Fruit fly (Drosophila melanogaster) whole organism, embryonic: Measurements from ENCODE around the gene CG33191.

ENCODE experiments used
- Atf3 ChIP-seq: fragments of 200-800 bp; sonication (Bioruptor generic); optimal IDR thresholded peaks from 3 replicates; lab custom pipeline; 2016; ENCODE audit warnings: missing biosample characterization, missing genetic modification characterization
- CG10209 ChIP-seq: fragments of 200-800 bp; sonication (Bioruptor generic); optimal IDR thresholded peaks from 3 replicates; lab custom pipeline; 2017; ENCODE audit warnings: missing biosample characterization, mild to moderate bottlenecking, missing genetic modification characterization, missing genetic modification reagents
- CG10543 ChIP-seq: fragments of 200-800 bp; sonication (Bioruptor generic); optimal IDR thresholded peaks from 3 replicates; lab custom pipeline; 2017; ENCODE audit warnings: missing biosample characterization, mild to moderate bottlenecking, missing genetic modification characterization, moderate library complexity
- CG10959 ChIP-seq: fragments of 200-800 bp; sonication (Bioruptor generic); IDR thresholded peaks from 2 replicates; pipeline ENCODE4 v1.3.6; 2022; ENCODE audit warnings: missing biosample characterization, missing genetic modification characterization
- CG11085 ChIP-seq: fragments of 200-800 bp; sonication (Bioruptor generic); IDR thresholded peaks from 2 replicates; pipeline ENCODE4 v1.3.6; 2022; ENCODE audit warnings: missing biosample characterization, missing genetic modification characterization
- CG11093 ChIP-seq: fragments of 200-800 bp; sonication (Bioruptor generic); IDR thresholded peaks from 3 replicates; pipeline ENCODE4 v1.3.6; 2022; ENCODE audit warnings: missing biosample characterization, missing genetic modification characterization
- CG11247 ChIP-seq: fragments of 200-800 bp; sonication (Bioruptor generic); IDR thresholded peaks from 2 replicates; pipeline ENCODE4 v1.3.6; 2022; ENCODE audit warnings: missing biosample characterization, missing genetic modification characterization
- CG11456 ChIP-seq: fragments of 200-800 bp; sonication (Bioruptor generic); IDR thresholded peaks from 3 replicates; pipeline ENCODE4 v1.3.6; 2022; ENCODE audit warnings: missing biosample characterization, missing genetic modification characterization
- CG11695 ChIP-seq: fragments of 200-800 bp; sonication (Bioruptor generic); IDR thresholded peaks from 3 replicates; pipeline ENCODE4 v1.3.6; 2022; ENCODE audit warnings: missing biosample characterization, missing genetic modification characterization
- CG12391 ChIP-seq: fragments of 200-800 bp; sonication (Bioruptor generic); optimal IDR thresholded peaks from 3 replicates; lab custom pipeline; 2018; ENCODE audit warnings: missing biosample characterization, mild to moderate bottlenecking, missing genetic modification characterization, moderate library complexity
- CG13296 ChIP-seq: fragments of 200-800 bp; sonication (Bioruptor generic); optimal IDR thresholded peaks from 3 replicates; lab custom pipeline; 2018; ENCODE audit warnings: missing biosample characterization, mild to moderate bottlenecking, missing genetic modification characterization
- CG14050 ChIP-seq: fragments of 200-800 bp; sonication (Bioruptor generic); IDR thresholded peaks from 3 replicates; pipeline ENCODE4 v1.3.6; 2022; ENCODE audit warnings: missing biosample characterization, missing genetic modification characterization
- CG17612 ChIP-seq: fragments of 200-800 bp; sonication (Bioruptor generic); IDR thresholded peaks from 2 replicates; pipeline ENCODE4 v1.3.6; 2022; ENCODE audit warnings: missing biosample characterization, missing genetic modification characterization
- CG2199 ChIP-seq: fragments of 200-800 bp; sonication (Bioruptor generic); IDR thresholded peaks from 3 replicates; pipeline ENCODE4 v1.3.6; 2022; ENCODE audit warnings: missing biosample characterization, missing genetic modification characterization
- CG32532 ChIP-seq: fragments of 200-800 bp; sonication (Bioruptor generic); IDR thresholded peaks from 2 replicates; pipeline ENCODE4 v1.3.6; 2022; ENCODE audit warnings: missing biosample characterization, missing genetic modification characterization
- CG4360 ChIP-seq: fragments of 200-800 bp; sonication (Bioruptor generic); IDR thresholded peaks from 2 replicates; pipeline ENCODE4 v1.3.6; 2022; ENCODE audit warnings: missing biosample characterization, missing genetic modification characterization
- CG8765 ChIP-seq: fragments of 200-800 bp; sonication (Bioruptor generic); IDR thresholded peaks from 2 replicates; pipeline ENCODE4 v1.3.6; 2022; ENCODE audit warnings: missing biosample characterization, missing genetic modification characterization
- CG9609 ChIP-seq: fragments of 200-800 bp; sonication (Bioruptor generic); optimal IDR thresholded peaks from 3 replicates; lab custom pipeline; 2016; ENCODE audit warnings: missing biosample characterization, missing genetic modification characterization
- D19B ChIP-seq: fragments of 200-800 bp; sonication (Bioruptor generic); optimal IDR thresholded peaks from 2 replicates; lab custom pipeline; 2017; ENCODE audit warnings: missing biosample characterization, mild to moderate bottlenecking, missing genetic modification characterization
- Deaf1 ChIP-seq: fragments of 200-800 bp; optimal IDR thresholded peaks from 3 replicates; lab custom pipeline; 2019; ENCODE audit warnings: missing biosample characterization, mild to moderate bottlenecking, missing genetic modification characterization, moderate library complexity
- Fer2 ChIP-seq: fragments of 200-800 bp; sonication (Bioruptor generic); optimal IDR thresholded peaks from 2 replicates; lab custom pipeline; 2018; ENCODE audit warnings: missing biosample characterization, mild to moderate bottlenecking, missing genetic modification characterization, moderate library complexity
- GATAe ChIP-seq: fragments of 200-800 bp; sonication (Bioruptor generic); conservative IDR thresholded peaks from 2 replicates; pipeline ENCODE4 v1.3.6; 2022; ENCODE audit warnings: missing biosample characterization, missing genetic modification characterization
- HHEX ChIP-seq: fragments of 200-800 bp; sonication (Bioruptor generic); optimal IDR thresholded peaks from 3 replicates; lab custom pipeline; 2017; ENCODE audit warnings: missing biosample characterization, mild to moderate bottlenecking, missing genetic modification characterization, missing genetic modification reagents
- HLHmδ ChIP-seq: fragments of 200-800 bp; sonication (Bioruptor generic); optimal IDR thresholded peaks from 2 replicates; lab custom pipeline; 2018; ENCODE audit warnings: missing biosample characterization, mild to moderate bottlenecking, missing genetic modification characterization, moderate library complexity
- Kr ChIP-seq: fragments of 200-800 bp; sonication (Bioruptor generic); optimal IDR thresholded peaks from 2 replicates; lab custom pipeline; 2017; ENCODE audit warnings: missing biosample characterization, mild to moderate bottlenecking, missing genetic modification characterization
- MESR4 ChIP-seq: fragments of 200-800 bp; sonication (Bioruptor generic); optimal IDR thresholded peaks from 2 replicates; lab custom pipeline; 2018; ENCODE audit warnings: missing biosample characterization, mild to moderate bottlenecking, missing genetic modification characterization, moderate library complexity
- NK7.1 ChIP-seq: fragments of 200-800 bp; sonication (Bioruptor generic); optimal IDR thresholded peaks from 3 replicates; lab custom pipeline; 2016; ENCODE audit warnings: missing biosample characterization, missing genetic modification characterization
- Neu2 ChIP-seq: fragments of 200-800 bp; sonication (Bioruptor generic); optimal IDR thresholded peaks from 3 replicates; lab custom pipeline; 2016; ENCODE audit warnings: missing biosample characterization, missing genetic modification characterization, borderline replicate concordance
- NfI ChIP-seq: fragments of 200-800 bp; sonication (Bioruptor generic); optimal IDR thresholded peaks from 3 replicates; lab custom pipeline; 2018; ENCODE audit warnings: missing biosample characterization, mild to moderate bottlenecking, missing genetic modification characterization, moderate library complexity
- Rfx ChIP-seq: fragments of 200-800 bp; sonication (Bioruptor generic); IDR thresholded peaks from 2 replicates; pipeline ENCODE4 v1.3.6; 2022; ENCODE audit warnings: missing biosample characterization, missing genetic modification characterization
- Spps ChIP-seq: fragments of 200-800 bp; sonication (Bioruptor generic); optimal IDR thresholded peaks from 2 replicates; lab custom pipeline; 2018; ENCODE audit warnings: missing biosample characterization, mild to moderate bottlenecking, missing genetic modification characterization
- abd-A ChIP-seq: fragments of 200-800 bp; sonication (Bioruptor generic); optimal IDR thresholded peaks from 3 replicates; lab custom pipeline; 2019; ENCODE audit warnings: missing biosample characterization, mild to moderate bottlenecking, missing genetic modification characterization, moderate library complexity
- bigmax ChIP-seq: fragments of 200-800 bp; sonication (Bioruptor generic); optimal IDR thresholded peaks from 2 replicates; lab custom pipeline; 2018; ENCODE audit warnings: missing biosample characterization, mild to moderate bottlenecking, missing genetic modification characterization
- chinmo ChIP-seq: fragments of 200-800 bp; sonication (Bioruptor generic); IDR thresholded peaks from 4 replicates; pipeline ENCODE4 v1.3.6; 2022; ENCODE audit warnings: missing biosample characterization, missing genetic modification characterization; ENCODE audit not compliant: partially characterized antibody
- ci ChIP-seq: fragments of 200-800 bp; sonication (Bioruptor generic); IDR thresholded peaks from 3 replicates; pipeline ENCODE4 v1.3.6; 2022; ENCODE audit warnings: missing biosample characterization, missing genetic modification characterization
- cwo ChIP-seq: fragments of 200-800 bp; sonication (Bioruptor generic); optimal IDR thresholded peaks from 3 replicates; lab custom pipeline; 2017; ENCODE audit warnings: missing biosample characterization, missing genetic modification characterization, mild to moderate bottlenecking, moderate library complexity, missing genetic modification reagents
- disco-r ChIP-seq: fragments of 200-800 bp; sonication (Bioruptor generic); optimal IDR thresholded peaks from 2 replicates; lab custom pipeline; 2016; ENCODE audit warnings: missing biosample characterization, missing genetic modification characterization
- gce ChIP-seq: fragments of 200-800 bp; sonication (Bioruptor generic); IDR thresholded peaks from 3 replicates; pipeline ENCODE4 v1.3.6; 2022; ENCODE audit warnings: missing biosample characterization, missing genetic modification characterization
- grau ChIP-seq: fragments of 200-800 bp; optimal IDR thresholded peaks from 3 replicates; lab custom pipeline; 2019; ENCODE audit warnings: missing biosample characterization, mild to moderate bottlenecking, missing genetic modification characterization, moderate library complexity
- gro ChIP-seq: fragments of 200-800 bp; sonication (Bioruptor generic); optimal IDR thresholded peaks from 2 replicates; lab custom pipeline; 2016; ENCODE audit warnings: missing biosample characterization, missing genetic modification characterization
- hb ChIP-seq: fragments of 200-800 bp; sonication (Bioruptor generic); IDR thresholded peaks from 3 replicates; pipeline ENCODE4 v1.3.6; 2022; ENCODE audit warnings: missing biosample characterization, missing genetic modification characterization; ENCODE audit not compliant: partially characterized antibody
- hbn ChIP-seq: fragments of 200-800 bp; sonication (Bioruptor generic); IDR thresholded peaks from 2 replicates; pipeline ENCODE4 v1.3.6; 2022; ENCODE audit warnings: missing biosample characterization, missing genetic modification characterization; ENCODE audit not compliant: partially characterized antibody
- jigr1 ChIP-seq: fragments of 200-800 bp; sonication (Bioruptor generic); IDR thresholded peaks from 3 replicates; pipeline ENCODE4 v1.3.6; 2022; ENCODE audit warnings: missing biosample characterization, missing genetic modification characterization
- knrl ChIP-seq: fragments of 200-800 bp; sonication (Bioruptor generic); IDR thresholded peaks from 3 replicates; pipeline ENCODE4 v1.3.6; 2022; ENCODE audit warnings: missing biosample characterization, missing genetic modification characterization; ENCODE audit not compliant: partially characterized antibody
- mirr ChIP-seq: fragments of 200-800 bp; sonication (Bioruptor generic); optimal IDR thresholded peaks from 3 replicates; lab custom pipeline; 2018; ENCODE audit warnings: missing biosample characterization, mild to moderate bottlenecking, missing genetic modification characterization
- oc ChIP-seq: fragments of 200-800 bp; sonication (Bioruptor generic); optimal IDR thresholded peaks from 2 replicates; lab custom pipeline; 2018; ENCODE audit warnings: missing biosample characterization, mild to moderate bottlenecking, missing genetic modification characterization, moderate library complexity
- onecut ChIP-seq: fragments of 200-800 bp; sonication (Bioruptor generic); IDR thresholded peaks from 2 replicates; pipeline ENCODE4 v1.3.6; 2022; ENCODE audit warnings: missing biosample characterization, missing genetic modification characterization
- ranshi ChIP-seq: fragments of 200-800 bp; sonication (Bioruptor generic); IDR thresholded peaks from 2 replicates; pipeline ENCODE4 v1.3.6; 2022; ENCODE audit warnings: missing biosample characterization, missing genetic modification characterization
- salm ChIP-seq: fragments of 200-800 bp; sonication (Bioruptor generic); optimal IDR thresholded peaks from 2 replicates; lab custom pipeline; 2018; ENCODE audit warnings: missing biosample characterization, mild to moderate bottlenecking, missing genetic modification characterization
- sd ChIP-seq: fragments of 200-800 bp; sonication (Bioruptor generic); optimal IDR thresholded peaks from 3 replicates; lab custom pipeline; 2018; ENCODE audit warnings: missing biosample characterization, mild to moderate bottlenecking, missing genetic modification characterization, moderate library complexity
- sqz ChIP-seq: fragments of 200-800 bp; sonication (Bioruptor generic); optimal IDR thresholded peaks from 3 replicates; lab custom pipeline; 2018; ENCODE audit warnings: missing biosample characterization, mild to moderate bottlenecking, missing genetic modification characterization
- zen2 ChIP-seq: fragments of 200-800 bp; sonication (Bioruptor generic); IDR thresholded peaks from 3 replicates; pipeline ENCODE4 v1.3.6; 2022; ENCODE audit warnings: missing biosample characterization, missing genetic modification characterization; ENCODE audit not compliant: partially characterized antibody

The CG33191 gene

dm6 chr3R:8798332-8798731, 18.6 kb upstream of the CG33191 start (continued):
- no peak for TF ChIP-seq HLHmδ
- TF ChIP-seq ranshi (GFP tag; lab: Robert Waterston, UW) = no peak
- no peak for TF ChIP-seq D19B (GFP tag; lab: Kevin White, UChicago)
- no peak for TF ChIP-seq Spps (tag; lab: Kevin White, UChicago)
- TF ChIP-seq knrl (GFP tag; lab: Robert Waterston, UW) = no peak
- no peak for TF ChIP-seq CG8765 (GFP tag; lab: Robert Waterston, UW)
- TF ChIP-seq CG11085 (GFP tag; lab: Robert Waterston, UW) = no peak
- no peak for TF ChIP-seq CG12391 (tag; lab: Kevin White, UChicago)
- 0 out of 4 replicates have a peak, but pooled peaks have one; percentile 11 for TF ChIP-seq chinmo (GFP tag; lab: Robert Waterston, UW)
- no peak for TF ChIP-seq CG11247
- TF ChIP-seq sd (tag; lab: Kevin White, UChicago) = peak; percentile 68
- TF ChIP-seq hb (GFP tag; lab: Robert Waterston, UW) = no peak
- TF ChIP-seq bigmax (GFP tag; lab: Kevin White, UChicago) = no peak
- no peak for TF ChIP-seq MESR4
- TF ChIP-seq Kr (GFP tag; lab: Kevin White, UChicago) = no peak
- no peak for TF ChIP-seq jigr1 (GFP tag; lab: Robert Waterston, UW)
- no peak for TF ChIP-seq NK7.1
- TF ChIP-seq CG17612 (GFP tag; lab: Robert Waterston, UW) = no peak
- TF ChIP-seq CG13296 (GFP tag; lab: Kevin White, UChicago) = no peak
- TF ChIP-seq cwo = no peak
- no peak for TF ChIP-seq gro (GFP tag; lab: Kevin White, UChicago)
- no peak for TF ChIP-seq HHEX
- TF ChIP-seq onecut (GFP tag; lab: Robert Waterston, UW) = peak; percentile 37; the same call in 1 of the 2 replicates
- no peak for TF ChIP-seq Atf3
- TF ChIP-seq hbn = no peak
- no peak for TF ChIP-seq CG2199 (GFP tag; lab: Robert Waterston, UW)
- TF ChIP-seq CG11695 (GFP tag; lab: Robert Waterston, UW) = no peak
- TF ChIP-seq Deaf1 (tag; lab: Kevin White, UChicago) = peak; percentile 13
- TF ChIP-seq CG10959 = no peak
- peak; percentile 71 for TF ChIP-seq abd-A (tag; lab: Kevin White, UChicago)
- TF ChIP-seq ci (GFP tag; lab: Robert Waterston, UW) = no peak
- TF ChIP-seq oc = no peak
- TF ChIP-seq NfI = no peak
- no peak for TF ChIP-seq CG32532 (GFP tag; lab: Robert Waterston, UW)
- TF ChIP-seq disco-r = no peak
- no peak for TF ChIP-seq CG4360
- TF ChIP-seq Fer2 (tag; lab: Kevin White, UChicago) = no peak
- no peak for TF ChIP-seq grau (tag; lab: Kevin White, UChicago)
- TF ChIP-seq Neu2 (GFP tag; lab: Kevin White, UChicago) = no peak
- no peak for TF ChIP-seq zen2 (GFP tag; lab: Robert Waterston, UW)
- TF ChIP-seq Rfx = no peak
- no peak for TF ChIP-seq gce (GFP tag; lab: Robert Waterston, UW)
- no peak for TF ChIP-seq CG10209
- TF ChIP-seq sqz (GFP tag; lab: Kevin White, UChicago) = no peak
- no peak for TF ChIP-seq GATAe (GFP tag; lab: Robert Waterston, UW)
- TF ChIP-seq CG11456 = no peak
- TF ChIP-seq CG10543 (GFP tag; lab: Kevin White, UChicago) = peak; percentile 56
- TF ChIP-seq salm = no peak
- TF ChIP-seq mirr (GFP tag; lab: Kevin White, UChicago) = peak; percentile 60
- no peak for TF ChIP-seq CG11093 (GFP tag; lab: Robert Waterston, UW)
- no peak for TF ChIP-seq CG14050 (GFP tag; lab: Robert Waterston, UW)
- TF ChIP-seq CG9609 (GFP tag; lab: Kevin White, UChicago) = no peak
